Fruit fly (Drosophila melanogaster) whole organism, pupa: ENCODE results near the gene CG4278.
A peak's percentile ranks its signal among the peaks of the same experiment; 100 is the strongest.

Experiments used
- CG10348 ChIP-seq: fragments of 200-800 bp; sonication (Bioruptor generic); IDR thresholded peaks from 2 replicates; pipeline ENCODE4 v1.3.6; 2022; ENCODE audit warnings: missing biosample characterization, missing genetic modification characterization
- CG12605 ChIP-seq: fragments of 200-800 bp; sonication (Bioruptor generic); IDR thresholded peaks from 2 replicates; pipeline ENCODE4 v1.3.6; 2022; ENCODE audit warnings: missing biosample characterization, missing genetic modification characterization
- CG13204 ChIP-seq: fragments of 200-800 bp; sonication (Bioruptor generic); optimal IDR thresholded peaks from 2 replicates; lab custom pipeline; 2018; ENCODE audit warnings: missing biosample characterization, mild to moderate bottlenecking, missing genetic modification characterization, moderate library complexity
- CG14655 ChIP-seq: fragments of 200-800 bp; sonication (Bioruptor generic); optimal IDR thresholded peaks from 3 replicates; lab custom pipeline; 2017; ENCODE audit warnings: mild to moderate bottlenecking, missing biosample characterization, missing genetic modification reagents, missing genetic modification characterization
- CG15710 ChIP-seq: fragments of 200-800 bp; sonication (Bioruptor generic); optimal IDR thresholded peaks from 2 replicates; lab custom pipeline; 2018; ENCODE audit warnings: missing biosample characterization, mild to moderate bottlenecking, missing genetic modification characterization, moderate library complexity
- CG17806 ChIP-seq: fragments of 200-800 bp; sonication (Bioruptor generic); optimal IDR thresholded peaks from 2 replicates; lab custom pipeline; 2018; ENCODE audit warnings: missing biosample characterization, mild to moderate bottlenecking, missing genetic modification characterization, moderate library complexity
- CG32121 ChIP-seq: fragments of 200-800 bp; sonication (Bioruptor generic); IDR thresholded peaks from 2 replicates; pipeline ENCODE4 v1.3.6; 2022; ENCODE audit warnings: missing biosample characterization, missing genetic modification characterization
- CG34367 ChIP-seq: fragments of 200-800 bp; sonication (Bioruptor generic); optimal IDR thresholded peaks from 2 replicates; lab custom pipeline; 2018; ENCODE audit warnings: missing biosample characterization, mild to moderate bottlenecking, missing genetic modification characterization
- CG4496 ChIP-seq: fragments of 200-800 bp; sonication (Bioruptor generic); IDR thresholded peaks from 3 replicates; pipeline ENCODE4 v1.3.6; 2022; ENCODE audit warnings: missing biosample characterization, missing genetic modification characterization
- CG8159 ChIP-seq: fragments of 200-800 bp; sonication (Bioruptor generic); optimal IDR thresholded peaks from 3 replicates; lab custom pipeline; 2018; ENCODE audit warnings: missing biosample characterization, mild to moderate bottlenecking, missing genetic modification characterization, moderate library complexity
- CG8301 ChIP-seq: fragments of 200-800 bp; sonication (Bioruptor generic); optimal IDR thresholded peaks from 2 replicates; lab custom pipeline; 2018; ENCODE audit warnings: missing biosample characterization, mild to moderate bottlenecking, missing genetic modification characterization
- CG9948 ChIP-seq: fragments of 200-800 bp; sonication (Bioruptor generic); optimal IDR thresholded peaks from 2 replicates; lab custom pipeline; 2018; ENCODE audit warnings: missing biosample characterization, mild to moderate bottlenecking, missing genetic modification characterization, moderate library complexity
- D1 ChIP-seq: fragments of 200-800 bp; sonication (Bioruptor generic); optimal IDR thresholded peaks from 2 replicates; lab custom pipeline; 2018; ENCODE audit warnings: missing biosample characterization, mild to moderate bottlenecking, missing genetic modification characterization, moderate library complexity
- EcR ChIP-seq: fragments of 200-800 bp; sonication (Bioruptor generic); optimal IDR thresholded peaks from 3 replicates; lab custom pipeline; 2019; ENCODE audit warnings: missing biosample characterization, missing genetic modification characterization, mild to moderate bottlenecking, moderate library complexity, missing genetic modification reagents
- Ets98B ChIP-seq: fragments of 200-800 bp; sonication (Bioruptor generic); IDR thresholded peaks from 2 replicates; pipeline ENCODE4 v1.3.6; 2022; ENCODE audit warnings: missing biosample characterization, missing genetic modification characterization
- Pif1A ChIP-seq: fragments of 200-800 bp; sonication (Bioruptor generic); optimal IDR thresholded peaks from 3 replicates; lab custom pipeline; 2016; ENCODE audit warnings: missing biosample characterization, missing genetic modification characterization
- Pif1B ChIP-seq: fragments of 200-800 bp; sonication (Bioruptor generic); optimal IDR thresholded peaks from 3 replicates; lab custom pipeline; 2016; ENCODE audit warnings: missing biosample characterization, missing genetic modification characterization
- Snoo ChIP-seq: fragments of 200-800 bp; sonication (Bioruptor generic); optimal IDR thresholded peaks from 3 replicates; lab custom pipeline; 2017; ENCODE audit warnings: missing biosample characterization, mild to moderate bottlenecking, missing genetic modification characterization, inconsistent platforms
- fd96Ca ChIP-seq: fragments of 200-800 bp; sonication (Bioruptor generic); IDR thresholded peaks from 3 replicates; pipeline ENCODE4 v1.3.6; 2022; ENCODE audit warnings: missing biosample characterization, missing genetic modification characterization
- gl ChIP-seq: fragments of 200-800 bp; sonication (Bioruptor generic); optimal IDR thresholded peaks from 2 replicates; lab custom pipeline; 2018; ENCODE audit warnings: missing biosample characterization, mild to moderate bottlenecking, missing genetic modification characterization
- rn ChIP-seq: fragments of 200-800 bp; sonication (Bioruptor generic); IDR thresholded peaks from 2 replicates; pipeline ENCODE4 v1.3.6; 2022; ENCODE audit warnings: missing biosample characterization, missing genetic modification characterization

Gene CG4278

dm6 chr2L:16286360-16287005, 40.4 kb upstream of the CG4278 start:
- no peak for TF ChIP-seq rn (GFP tag; lab: Robert Waterston, UW)
- TF ChIP-seq CG10348 = no peak
- no peak for TF ChIP-seq D1 (tag; lab: Kevin White, UChicago)
- TF ChIP-seq Ets98B (GFP tag; lab: Robert Waterston, UW) = no peak
- peak; percentile 79 for TF ChIP-seq CG8301 (tag; lab: Kevin White, UChicago)
- TF ChIP-seq Pif1B (GFP tag; lab: Kevin White, UChicago) = peak; percentile 79
- TF ChIP-seq Snoo (tag; lab: Kevin White, UChicago) = peak; percentile 49
- TF ChIP-seq CG17806 = peak; percentile 75
- no peak for TF ChIP-seq CG12605 (GFP tag; lab: Robert Waterston, UW)
- TF ChIP-seq gl = peak; percentile 76
- TF ChIP-seq CG32121 (GFP tag; lab: Robert Waterston, UW) = no peak
- TF ChIP-seq CG14655 (GFP tag; lab: Kevin White, UChicago) = peak; percentile 81
- TF ChIP-seq Pif1A (GFP tag; lab: Kevin White, UChicago) = peak; percentile 83
- TF ChIP-seq CG34367 = peak; percentile 60
- TF ChIP-seq EcR (GFP tag; lab: Kevin White, UChicago) = peak; percentile 57
- TF ChIP-seq CG15710 = peak; percentile 62
- peak; percentile 71 for TF ChIP-seq CG13204
- TF ChIP-seq CG8159 = peak; percentile 80
- no peak for TF ChIP-seq CG4496 (GFP tag; lab: Robert Waterston, UW)
- peak; percentile 74 for TF ChIP-seq CG9948 (tag; lab: Kevin White, UChicago)
- TF ChIP-seq fd96Ca (GFP tag; lab: Robert Waterston, UW) = no peak

dm6 chr2L:16287006-16287601, 39.8 kb upstream of the CG4278 start:
- TF ChIP-seq Pif1B (GFP tag; lab: Kevin White, UChicago) (no peak), EcR (GFP tag; lab: Kevin White, UChicago) (no peak), Pif1A (GFP tag; lab: Kevin White, UChicago) (no peak), Snoo (tag; lab: Kevin White, UChicago) (no peak), CG17806 (no peak), CG8159 (no peak), gl (no peak), rn (GFP tag; lab: Robert Waterston, UW) (no peak), CG32121 (GFP tag; lab: Robert Waterston, UW) (no peak), CG15710 (no peak), CG10348 (no peak), CG8301 (tag; lab: Kevin White, UChicago) (no peak), CG9948 (tag; lab: Kevin White, UChicago) (no peak), D1 (tag; lab: Kevin White, UChicago) (no peak)

- TF ChIP-seq gl = peak; percentile 18
- TF ChIP-seq CG12605 (GFP tag; lab: Robert Waterston, UW) = no peak
- peak; percentile 1 for TF ChIP-seq CG17806
- TF ChIP-seq CG34367 = peak; percentile 34
- TF ChIP-seq Ets98B (GFP tag; lab: Robert Waterston, UW) = no peak
- no peak for TF ChIP-seq CG4496 (GFP tag; lab: Robert Waterston, UW)
- no peak for TF ChIP-seq CG32121 (GFP tag; lab: Robert Waterston, UW)
- no peak for TF ChIP-seq CG8301 (tag; lab: Kevin White, UChicago)
- peak; percentile 64 for TF ChIP-seq Pif1B (GFP tag; lab: Kevin White, UChicago)
- no peak for TF ChIP-seq CG9948 (tag; lab: Kevin White, UChicago)
- TF ChIP-seq rn (GFP tag; lab: Robert Waterston, UW) = no peak
- peak; percentile 50 for TF ChIP-seq CG8159
- no peak for TF ChIP-seq EcR (GFP tag; lab: Kevin White, UChicago)
- no peak for TF ChIP-seq CG10348
- TF ChIP-seq CG14655 (GFP tag; lab: Kevin White, UChicago) = no peak
- TF ChIP-seq Pif1A (GFP tag; lab: Kevin White, UChicago) = no peak
- TF ChIP-seq fd96Ca (GFP tag; lab: Robert Waterston, UW) = no peak
- TF ChIP-seq CG15710 = peak; percentile 12
- TF ChIP-seq D1 (tag; lab: Kevin White, UChicago) = no peak
- TF ChIP-seq CG13204 = peak; percentile 48
- peak; percentile 57 for TF ChIP-seq Snoo (tag; lab: Kevin White, UChicago)
Measured at dm6 chr2L:16287602-16288392, 39.1 kb upstream of the CG4278 start, which contains the start of the genes crp and pkaap. crp (minus strand) TSS chr2L:16287730. pkaap (plus strand) TSS chr2L:16288290.

dm6 chr2L:16288393-16288731, 38.5 kb upstream of the CG4278 start:
- TF ChIP-seq Ets98B (GFP tag; lab: Robert Waterston, UW) (no peak), D1 (tag; lab: Kevin White, UChicago) (no peak), fd96Ca (GFP tag; lab: Robert Waterston, UW) (no peak), CG12605 (GFP tag; lab: Robert Waterston, UW) (no peak), Pif1B (GFP tag; lab: Kevin White, UChicago) (no peak), CG8159 (no peak), CG17806 (no peak)
- TF ChIP-seq, all 21 proteins: peak for 0

- TF ChIP-seq CG9948 (tag; lab: Kevin White, UChicago) (no peak), CG4496 (GFP tag; lab: Robert Waterston, UW) (no peak), Ets98B (GFP tag; lab: Robert Waterston, UW) (no peak), CG8301 (tag; lab: Kevin White, UChicago) (no peak), gl (no peak), EcR (GFP tag; lab: Kevin White, UChicago) (no peak), CG15710 (no peak), Snoo (tag; lab: Kevin White, UChicago) (no peak), fd96Ca (GFP tag; lab: Robert Waterston, UW) (no peak), rn (GFP tag; lab: Robert Waterston, UW) (no peak), CG14655 (GFP tag; lab: Kevin White, UChicago) (no peak), CG8159 (no peak), CG13204 (no peak)
Measured at dm6 chr2L:16290984-16291383, 35.9 kb upstream of the CG4278 start, which contains the start of gene CG17329. CG17329 (plus strand) TSS chr2L:16291284.
